Fruit fly (Drosophila melanogaster): ENCODE results near the gene Atx-1.

Gene Atx-1

dm6 chrX:6820703-6821102 lies 2.3 kb upstream of the Atx-1 start, which contains the start of the genes Nf-YC and xit:
Gene Nf-YC (minus strand): TSS chrX:6820919.
Gene xit (plus strand): TSS chrX:6821016.
- TF ChIP-seq h (optimal IDR thresholded peaks at IDR 0.05) (no peak), psq (optimal IDR thresholded peaks at IDR 0.05) (no peak), Myc (optimal IDR thresholded peaks at IDR 0.05) (no peak), Sin3A (optimal IDR thresholded peaks at IDR 0.05) (no peak), ttk (optimal IDR thresholded peaks at IDR 0.05) (no peak), insv (optimal IDR thresholded peaks at IDR 0.05) (no peak)

dm6 chrX:6824203-6824602 lies 1.2 kb downstream of the Atx-1 start, which contains the start of gene nonC:
Gene nonC (plus strand): TSS chrX:6824496.
- TF ChIP-seq Myc (optimal IDR thresholded peaks at IDR 0.05) = no peak
- TF ChIP-seq ttk (optimal IDR thresholded peaks at IDR 0.05) = no peak
- TF ChIP-seq Sin3A (optimal IDR thresholded peaks at IDR 0.05) = no peak
- TF ChIP-seq insv (optimal IDR thresholded peaks at IDR 0.05) = no peak
- no peak for TF ChIP-seq psq (optimal IDR thresholded peaks at IDR 0.05)
- TF ChIP-seq h (optimal IDR thresholded peaks at IDR 0.05) = no peak

- TF ChIP-seq insv (optimal IDR thresholded peaks at IDR 0.05) (no peak), psq (optimal IDR thresholded peaks at IDR 0.05) (no peak), h (optimal IDR thresholded peaks at IDR 0.05) (no peak), Myc (optimal IDR thresholded peaks at IDR 0.05) (no peak), ttk (optimal IDR thresholded peaks at IDR 0.05) (no peak), Sin3A (optimal IDR thresholded peaks at IDR 0.05) (no peak)
Observed at dm6 chrX:6832584-6832983, 9.6 kb downstream of the Atx-1 start, which contains the start of gene mAChR-C. Gene mAChR-C (minus strand): TSS chrX:6832684.

dm6 chrX:6843841-6844440 lies 20.9 kb downstream of the Atx-1 start, which contains the start of the genes CG14435 and Tmf:
Gene CG14435 (minus strand): TSS chrX:6843921.
Gene Tmf (plus strand): TSS chrX:6844341.
- peak; percentile 99 for TF ChIP-seq insv (optimal IDR thresholded peaks at IDR 0.05)
- TF ChIP-seq Sin3A (optimal IDR thresholded peaks at IDR 0.05) = no peak

dm6 chrX:6849178-6849956 lies 26.4 kb downstream of the Atx-1 start, which contains the start of the genes Cht11 and CG4558:
Gene Cht11 (minus strand): TSS chrX:6849517.
Gene CG4558 (plus strand): TSS chrX:6849770.
- TF ChIP-seq insv (optimal IDR thresholded peaks at IDR 0.05) = no peak

dm6 chrX:6852574-6852973 lies 29.6 kb downstream of the Atx-1 start:
- no peak for TF ChIP-seq Myc (optimal IDR thresholded peaks at IDR 0.05)
- TF ChIP-seq h (optimal IDR thresholded peaks at IDR 0.05) = no peak
- no peak for TF ChIP-seq psq (optimal IDR thresholded peaks at IDR 0.05)
- TF ChIP-seq Sin3A (optimal IDR thresholded peaks at IDR 0.05) = no peak
- no peak for TF ChIP-seq ttk (optimal IDR thresholded peaks at IDR 0.05)
- TF ChIP-seq insv (optimal IDR thresholded peaks at IDR 0.05) = no peak

- no peak for TF ChIP-seq h (optimal IDR thresholded peaks at IDR 0.05)
- TF ChIP-seq Sin3A (optimal IDR thresholded peaks at IDR 0.05) = no peak
- TF ChIP-seq psq (optimal IDR thresholded peaks at IDR 0.05) = no peak
- no peak for TF ChIP-seq insv (optimal IDR thresholded peaks at IDR 0.05)
- TF ChIP-seq Myc (optimal IDR thresholded peaks at IDR 0.05) = no peak
- TF ChIP-seq ttk (optimal IDR thresholded peaks at IDR 0.05) = no peak
Observed at dm6 chrX:6853384-6853783, 30.4 kb downstream of the Atx-1 start.

- no peak for TF ChIP-seq Sin3A (optimal IDR thresholded peaks at IDR 0.05)
- no peak for TF ChIP-seq psq (optimal IDR thresholded peaks at IDR 0.05)
- TF ChIP-seq Myc (optimal IDR thresholded peaks at IDR 0.05) = no peak
- no peak for TF ChIP-seq ttk (optimal IDR thresholded peaks at IDR 0.05)
- TF ChIP-seq h (optimal IDR thresholded peaks at IDR 0.05) = no peak
- no peak for TF ChIP-seq insv (optimal IDR thresholded peaks at IDR 0.05)
Observed at dm6 chrX:6854563-6854962, 31.6 kb downstream of the Atx-1 start.

- TF ChIP-seq Myc (optimal IDR thresholded peaks at IDR 0.05) = no peak
- TF ChIP-seq insv (optimal IDR thresholded peaks at IDR 0.05) = no peak
- no peak for TF ChIP-seq ttk (optimal IDR thresholded peaks at IDR 0.05)
- TF ChIP-seq h (optimal IDR thresholded peaks at IDR 0.05) = no peak
- no peak for TF ChIP-seq psq (optimal IDR thresholded peaks at IDR 0.05)
- no peak for TF ChIP-seq Sin3A (optimal IDR thresholded peaks at IDR 0.05)
Observed at dm6 chrX:6855366-6856200, 32.6 kb downstream of the Atx-1 start.

- TF ChIP-seq ttk (optimal IDR thresholded peaks at IDR 0.05) (no peak), psq (optimal IDR thresholded peaks at IDR 0.05) (peak; percentile 16)
Observed at dm6 chrX:6856332-6856995, 33.5 kb downstream of the Atx-1 start.

- TF ChIP-seq insv (optimal IDR thresholded peaks at IDR 0.05) (no peak), Myc (optimal IDR thresholded peaks at IDR 0.05) (no peak), Sin3A (optimal IDR thresholded peaks at IDR 0.05) (no peak)
Observed at dm6 chrX:6857269-6857668, 34.3 kb downstream of the Atx-1 start.

dm6 chrX:6857693-6858092 lies 34.7 kb downstream of the Atx-1 start:
- TF ChIP-seq ttk (optimal IDR thresholded peaks at IDR 0.05) (no peak), h (optimal IDR thresholded peaks at IDR 0.05) (no peak), Myc (optimal IDR thresholded peaks at IDR 0.05) (no peak), psq (optimal IDR thresholded peaks at IDR 0.05) (no peak), Sin3A (optimal IDR thresholded peaks at IDR 0.05) (no peak), insv (optimal IDR thresholded peaks at IDR 0.05) (no peak)
